Worm (Caenorhabditis elegans): ENCODE results near the gene Y4C6B.4.
"Not testable (repeated sequence)": the region's sequence is repeated elsewhere in the genome, so short reads cannot be mapped to it uniquely, and the experiment has no call there.

Y4C6B.4 gene

DNA sequence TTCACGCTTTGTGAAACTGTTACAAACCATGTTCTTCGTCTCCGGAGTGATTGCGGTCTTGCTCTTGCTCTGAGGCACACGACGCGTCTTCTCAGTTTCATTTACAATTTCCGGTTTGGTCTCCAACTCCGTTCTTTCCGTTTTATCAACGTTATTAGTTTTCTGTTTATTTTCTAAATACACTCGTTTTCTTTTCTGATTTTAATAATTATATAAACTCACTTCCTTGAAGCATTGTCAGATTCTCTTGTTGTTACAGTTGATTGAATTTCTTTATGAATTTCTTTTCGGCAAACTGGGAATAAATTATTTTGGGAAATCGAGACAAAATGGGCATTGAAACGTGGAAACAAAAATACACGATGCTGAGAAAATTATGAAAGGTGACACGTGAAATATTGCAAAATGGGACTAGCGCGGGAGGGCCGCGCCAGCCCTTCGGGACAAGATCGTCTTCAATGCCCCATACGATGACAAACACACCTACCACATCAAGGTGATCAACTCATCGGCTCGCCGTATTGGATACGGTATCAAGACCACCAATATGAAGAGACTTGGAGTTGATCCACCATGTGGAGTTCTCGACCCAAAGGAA, 18.1 kb upstream of the Y4C6B.4 start, which contains the start of the genes ZK354.9 and msp-58:
Gene ZK354.9, minus strand, starts transcription at position 101 of the 598 bp plus-strand sequence.
Gene msp-58, plus strand, starts transcription at position 548 of the 598 bp plus-strand sequence.
- not testable (repeated sequence) for TF ChIP-seq sem-2 (GFP tag; optimal IDR thresholded peaks at IDR 0.05); mep-1 (tag; optimal IDR thresholded peaks at IDR 0.05); nhr-76 (tag; optimal IDR thresholded peaks at IDR 0.05)

DNA sequence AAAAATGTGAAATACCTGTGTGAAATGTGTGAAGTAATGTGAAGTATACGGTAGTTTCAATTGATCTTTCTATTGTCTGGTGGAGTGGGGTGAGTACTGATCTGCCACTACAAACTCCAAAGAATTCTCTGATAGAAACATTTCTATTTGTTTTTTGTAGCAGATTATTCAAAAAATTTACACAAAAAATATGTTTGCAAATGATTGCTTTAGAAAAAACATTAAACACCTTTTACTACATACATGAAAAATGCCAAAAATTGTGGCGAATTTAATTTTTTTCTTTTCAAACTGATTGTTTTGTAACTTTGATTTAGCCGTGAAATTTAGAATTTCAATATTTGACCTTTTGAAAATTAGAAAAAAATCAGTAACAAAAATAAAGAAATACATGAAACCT, 16.5 kb upstream of the Y4C6B.4 start, which contains the start of gene ZK354.3:
Gene ZK354.3, plus strand, starts transcription at position 301 of the 400 bp plus-strand sequence.
- TF ChIP-seq ces-1 (GFP tag; optimal IDR thresholded peaks at IDR 0.05) (no peak), mep-1 (tag; optimal IDR thresholded peaks at IDR 0.05) (no peak), lin-13 (tag; optimal IDR thresholded peaks at IDR 0.05) (no peak), sem-2 (GFP tag; optimal IDR thresholded peaks at IDR 0.05) (no peak), ceh-43 (GFP tag; optimal IDR thresholded peaks at IDR 0.05) (no peak), ceh-39 (tag; optimal IDR thresholded peaks at IDR 0.05) (no peak), sptf-1 (tag; optimal IDR thresholded peaks at IDR 0.05) (no peak), blmp-1 (tag; optimal IDR thresholded peaks at IDR 0.05) (no peak), M03D4.4 (tag; optimal IDR thresholded peaks at IDR 0.05) (no peak), ztf-11 (tag; optimal IDR thresholded peaks at IDR 0.05) (no peak), bed-3 (GFP tag; optimal IDR thresholded peaks at IDR 0.05) (no peak)

DNA sequence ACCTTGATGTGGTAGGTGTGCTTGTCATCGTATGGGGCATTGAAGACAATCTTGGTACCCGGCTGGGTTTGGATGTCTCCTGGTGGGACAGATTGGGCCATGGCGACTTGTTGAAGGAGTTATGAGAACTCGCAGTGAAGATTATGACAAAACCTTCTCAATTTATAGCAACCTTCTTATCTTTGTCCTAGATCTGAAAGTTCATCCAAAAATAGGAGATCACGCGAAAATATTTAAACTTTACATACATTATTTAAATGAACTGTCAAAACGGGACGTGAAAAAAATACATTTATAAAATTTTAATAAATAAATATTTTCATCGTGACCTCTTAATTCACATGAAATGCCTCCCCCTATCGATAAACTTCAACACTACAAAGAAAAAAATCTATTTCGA, 13.2 kb upstream of the Y4C6B.4 start, which contains the start of the genes msp-59 and ZK354.2:
Gene msp-59, minus strand, starts transcription at position 101 of the 400 bp plus-strand sequence.
Gene ZK354.2, plus strand, starts transcription at position 395 of the 400 bp plus-strand sequence.
- TF ChIP-seq ham-2 (GFP tag; optimal IDR thresholded peaks at IDR 0.05); ces-1 (GFP tag; optimal IDR thresholded peaks at IDR 0.05); snpc-4 (tag; optimal IDR thresholded peaks at IDR 0.05): not testable (repeated sequence)

DNA sequence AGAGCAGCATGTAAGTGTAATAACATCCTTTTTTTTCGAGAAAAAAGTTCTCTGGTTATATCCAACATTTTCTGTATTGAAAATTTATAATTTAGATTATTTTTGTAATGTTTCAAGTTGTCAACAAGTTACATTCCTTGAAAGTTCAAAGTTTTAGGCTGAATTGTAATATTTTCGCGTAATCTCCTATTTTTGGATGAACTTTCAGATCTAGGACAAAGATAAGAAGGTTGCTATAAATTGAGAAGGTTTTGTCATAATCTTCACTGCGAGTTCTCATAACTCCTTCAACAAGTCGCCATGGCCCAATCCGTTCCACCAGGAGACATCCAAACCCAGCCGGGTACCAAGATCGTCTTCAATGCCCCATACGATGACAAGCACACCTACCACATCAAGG, 10.0 kb upstream of the Y4C6B.4 start, which contains the start of gene msp-65:
Gene msp-65, plus strand, starts transcription at position 301 of the 400 bp plus-strand sequence.
- not testable (repeated sequence) for TF ChIP-seq blmp-1, M03D4.4, lin-13 (tag; optimal IDR thresholded peaks at IDR 0.05)

DNA sequence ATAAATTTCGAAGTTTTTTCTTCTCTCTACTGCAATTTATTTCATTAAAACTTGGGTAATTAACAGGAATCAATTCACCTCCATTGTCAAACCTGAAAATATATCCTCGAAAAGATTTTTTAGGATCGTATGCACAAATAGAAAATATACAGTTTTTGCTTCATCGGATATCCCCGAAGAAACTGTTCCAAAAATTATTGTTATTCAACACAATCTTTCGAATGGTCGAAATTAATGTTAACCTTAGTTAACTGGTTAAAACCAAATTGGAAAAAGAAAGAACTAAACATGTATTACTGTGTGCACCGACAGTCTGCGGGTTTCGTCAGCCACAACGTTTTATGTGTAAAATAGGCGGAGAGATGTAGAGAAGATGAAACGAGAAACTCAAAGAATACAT, 9.1 kb upstream of the Y4C6B.4 start:
- TF ChIP-seq nhr-76 (tag; optimal IDR thresholded peaks at IDR 0.05) (no peak), flh-1 (GFP tag; optimal IDR thresholded peaks at IDR 0.05) (no peak), lin-32 (GFP tag; optimal IDR thresholded peaks at IDR 0.05) (no peak), mls-2 (tag; optimal IDR thresholded peaks at IDR 0.05) (no peak), nhr-2 (tag; optimal IDR thresholded peaks at IDR 0.05) (no peak), ham-2 (GFP tag; optimal IDR thresholded peaks at IDR 0.05) (no peak), cnd-1 (tag; optimal IDR thresholded peaks at IDR 0.05) (no peak), unc-120 (tag; optimal IDR thresholded peaks at IDR 0.05; ENCODE audit: poor library complexity, severe bottlenecking) (no peak)

DNA sequence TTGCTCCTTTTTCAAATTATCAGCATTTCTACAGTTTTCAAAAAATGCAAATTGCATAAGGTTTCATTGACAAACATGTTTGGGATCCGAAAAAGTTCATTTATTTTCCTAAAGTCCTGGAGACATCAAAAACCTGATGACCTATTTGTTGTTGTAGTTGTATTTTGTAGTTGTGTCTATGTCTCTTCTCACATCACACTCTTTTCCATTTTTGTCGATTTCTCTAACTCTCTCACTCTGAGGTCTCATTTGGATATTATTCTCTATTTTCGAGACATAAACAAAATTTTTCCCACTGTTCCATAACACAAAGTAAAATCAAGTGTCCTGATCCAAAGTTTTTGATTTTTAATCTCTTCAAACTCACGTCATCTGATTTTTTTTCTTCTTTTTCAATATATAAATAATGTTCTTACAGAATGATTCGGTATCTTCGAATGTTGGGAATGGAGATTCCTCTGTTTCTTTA, 7.4 kb upstream of the Y4C6B.4 start, which contains the start of gene slc-46A:
Gene slc-46A, plus strand, starts transcription at position 419 of the 469 bp plus-strand sequence.
- TF ChIP-seq sptf-1 (tag; optimal IDR thresholded peaks at IDR 0.05) (no peak), bed-3 (GFP tag; optimal IDR thresholded peaks at IDR 0.05) (no peak), lsy-2 (tag; optimal IDR thresholded peaks at IDR 0.05) (no peak), ceh-83 (GFP tag; optimal IDR thresholded peaks at IDR 0.05) (no peak), lin-32 (GFP tag; optimal IDR thresholded peaks at IDR 0.05) (no peak), cnd-1 (tag; optimal IDR thresholded peaks at IDR 0.05) (no peak), mls-2 (tag; optimal IDR thresholded peaks at IDR 0.05) (no peak), mab-5 (tag; optimal IDR thresholded peaks at IDR 0.05) (no peak), nhr-237 (tag; optimal IDR thresholded peaks at IDR 0.05) (no peak), sem-2 (GFP tag; optimal IDR thresholded peaks at IDR 0.05) (no peak), blmp-1 (tag; optimal IDR thresholded peaks at IDR 0.05) (no peak), elt-3 (tag; optimal IDR thresholded peaks at IDR 0.05) (no peak), zip-8 (tag; optimal IDR thresholded peaks at IDR 0.05) (no peak), unc-39 (tag; optimal IDR thresholded peaks at IDR 0.05) (no peak), pha-4 (tag; optimal IDR thresholded peaks at IDR 0.05) (no peak)

Data from whole organism, mixed stage, embryonic.